Worm (Caenorhabditis elegans): ENCODE measurements around the gene R02D3.8.

DNA sequence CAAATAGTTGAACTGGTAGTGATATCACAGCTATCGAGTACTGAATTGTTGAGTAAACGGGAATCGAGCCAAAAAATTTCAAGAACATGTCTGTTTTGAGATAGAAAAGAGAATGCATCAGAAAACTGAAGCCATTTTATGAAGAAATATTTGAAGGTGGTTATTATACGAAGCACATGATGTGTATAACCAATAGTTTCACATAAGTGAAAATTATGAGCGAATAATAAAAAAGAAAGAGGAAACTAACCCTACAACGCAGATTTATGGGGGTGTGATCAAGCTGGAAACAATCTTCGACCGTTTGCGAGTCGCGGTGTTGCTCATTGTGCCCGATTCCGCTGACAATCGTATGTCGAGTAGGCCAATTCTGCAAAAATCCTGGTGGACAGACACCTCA is 16.3 kb upstream of the R02D3.8 start, which contains the start of gene srh-282:
- TF ChIP-seq mxl-1 (tag; optimal IDR thresholded peaks at IDR 0.05), result no peak
- TF ChIP-seq hlh-12 (tag; optimal IDR thresholded peaks at IDR 0.05), result no peak
- no peak for TF ChIP-seq Y56A3A.18 (GFP tag; IDR thresholded peaks at IDR 0.05)
